Worm (Caenorhabditis elegans) whole organism, mixed stage, embryonic: ENCODE data around the gene F26F2.4.

ENCODE experiments used
- blmp-1 ChIP-seq: fragments of 150-350 bp; optimal IDR thresholded peaks from 2 replicates; lab custom pipeline; 2014; ENCODE audit warnings: missing biosample characterization, missing genetic modification characterization
- ces-1 ChIP-seq: fragments of 150-350 bp; optimal IDR thresholded peaks from 2 replicates; lab custom pipeline; 2014; ENCODE audit warnings: missing biosample characterization, missing genetic modification reagents, missing genetic modification characterization
- elt-1 ChIP-seq: sonication (generic microtip); optimal IDR thresholded peaks from 2 replicates; lab custom pipeline; 2017; ENCODE audit warnings: missing genetic modification characterization, mild to moderate bottlenecking, missing compliant biosample characterization, antibody characterized with exemption, moderate library complexity, borderline replicate concordance; ENCODE audit not compliant: insufficient read depth
- flh-1 ChIP-seq: fragments of 200-800 bp; sonication (Bioruptor generic); optimal IDR thresholded peaks from 2 replicates; lab custom pipeline; 2018; ENCODE audit warnings: mild to moderate bottlenecking, missing genetic modification characterization, moderate library complexity, missing compliant biosample characterization
- hlh-1 ChIP-seq: fragments of 150-350 bp; optimal IDR thresholded peaks from 2 replicates; lab custom pipeline; 2014; ENCODE audit warnings: missing biosample characterization, missing genetic modification reagents, missing genetic modification characterization
- lin-13 ChIP-seq: fragments of 150-350 bp; optimal IDR thresholded peaks from 2 replicates; lab custom pipeline; 2014; ENCODE audit warnings: missing biosample characterization, missing genetic modification characterization
- mep-1 ChIP-seq: fragments of 150-350 bp; optimal IDR thresholded peaks from 2 replicates; lab custom pipeline; 2017; ENCODE audit warnings: missing biosample characterization, missing genetic modification reagents, missing genetic modification characterization, inconsistent platforms
- nhr-12 ChIP-seq: fragments of 150-350 bp; optimal IDR thresholded peaks from 2 replicates; lab custom pipeline; 2014; ENCODE audit warnings: missing biosample characterization, missing genetic modification characterization
- nhr-28 ChIP-seq: fragments of 150-350 bp; optimal IDR thresholded peaks from 2 replicates; lab custom pipeline; 2014; ENCODE audit warnings: missing biosample characterization, missing genetic modification characterization
- pha-4 ChIP-seq: fragments of 150-350 bp; optimal IDR thresholded peaks from 2 replicates; lab custom pipeline; 2018; ENCODE audit warnings: missing biosample characterization, missing genetic modification reagents, missing genetic modification characterization
- sem-2 ChIP-seq: fragments of 200-800 bp; sonication (Bioruptor generic); optimal IDR thresholded peaks from 2 replicates; lab custom pipeline; 2018; ENCODE audit warnings: mild to moderate bottlenecking, missing genetic modification characterization, missing compliant biosample characterization
- unc-39 ChIP-seq: fragments of 150-350 bp; optimal IDR thresholded peaks from 2 replicates; lab custom pipeline; 2014; ENCODE audit warnings: missing biosample characterization, missing genetic modification characterization
- unc-62 ChIP-seq: fragments of 150-350 bp; optimal IDR thresholded peaks from 2 replicates; lab custom pipeline; 2014; ENCODE audit warnings: missing biosample characterization, missing genetic modification reagents, missing genetic modification characterization
- ztf-11 ChIP-seq: fragments of 150-350 bp; optimal IDR thresholded peaks from 2 replicates; lab custom pipeline; 2014; ENCODE audit warnings: missing biosample characterization, missing genetic modification characterization

DNA sequence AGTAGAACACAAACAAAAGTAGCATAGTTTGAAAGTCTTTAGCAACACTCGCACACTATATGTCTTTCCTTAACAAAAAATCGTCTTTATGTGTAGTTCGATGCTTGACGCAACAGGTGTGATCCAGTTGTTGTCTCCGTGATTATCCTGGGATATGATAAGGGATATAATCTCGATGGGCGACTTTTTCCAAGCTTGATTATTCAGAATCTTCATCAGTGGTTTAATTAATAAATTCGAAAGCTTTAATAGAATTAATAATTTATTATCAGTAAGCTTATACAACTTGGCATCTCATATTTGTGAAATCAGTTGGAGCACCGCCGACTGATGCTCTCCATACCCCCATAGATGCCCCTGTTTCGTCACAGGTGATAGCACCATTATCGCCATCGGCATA lies 49.5 kb downstream of the F26F2.4 start, which contains the start of gene F46B3.7:
- TF ChIP-seq nhr-28 (no peak), pha-4 (tag; lab: Kevin White, UChicago) (no peak), ztf-11 (no peak), unc-39 (tag; lab: Kevin White, UChicago) (no peak), lin-13 (no peak), flh-1 (no peak), nhr-12 (tag; lab: Kevin White, UChicago) (no peak), blmp-1 (tag; lab: Kevin White, UChicago) (no peak), elt-1 (tag; lab: Kevin White, UChicago) (no peak), ces-1 (GFP tag; lab: Kevin White, UChicago) (no peak), hlh-1 (tag; lab: Kevin White, UChicago) (no peak), mep-1 (tag; lab: Kevin White, UChicago) (no peak), unc-62 (GFP tag; lab: Kevin White, UChicago) (no peak), sem-2 (GFP tag; lab: Kevin White, UChicago) (no peak)
